Worm (Caenorhabditis elegans): ENCODE data around the gene wrt-2.

wrt-2 gene

ce11 chrX:3087245-3087644 lies 6.9 kb downstream of the wrt-2 start, which contains the start of gene F52E4.5:
F52E4.5 (minus strand) TSS chrX:3087345.
- TF ChIP-seq ztf-23 (GFP tag; IDR thresholded peaks at IDR 0.05) (no peak), flt-1 (GFP tag; IDR thresholded peaks at IDR 0.05) (no peak)

DNA sequence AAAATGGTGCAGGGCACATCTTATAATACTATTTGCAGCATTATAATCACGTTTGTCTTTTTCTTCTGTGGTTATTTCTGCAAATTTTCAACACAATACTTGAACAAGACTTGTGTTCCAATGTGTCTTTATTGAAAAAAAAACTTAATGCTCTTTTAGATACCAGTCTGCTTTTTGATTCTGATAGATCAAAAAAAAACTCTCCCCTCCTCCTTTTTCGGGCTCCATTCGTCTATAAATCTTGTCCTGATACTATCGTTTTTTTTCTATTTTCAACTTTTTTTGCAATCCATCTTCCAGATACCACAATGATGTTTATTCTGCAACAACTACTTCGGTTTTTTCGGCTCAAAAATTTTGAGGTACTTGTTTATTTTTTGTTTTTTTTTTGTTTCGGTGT lies 13.3 kb downstream of the wrt-2 start, which contains the start of gene twk-16:
TSS of gene twk-16 (plus strand) at position 301 of the 400 bp plus-strand sequence.
- no peak for TF ChIP-seq ref-1 (GFP tag; conservative IDR thresholded peaks at IDR 0.05)
- TF ChIP-seq flt-1 (GFP tag; IDR thresholded peaks at IDR 0.05) = no peak
- TF ChIP-seq klf-2 (GFP tag; conservative IDR thresholded peaks at IDR 0.05) = no peak
- no peak for TF ChIP-seq ztf-29 (GFP tag; IDR thresholded peaks at IDR 0.05)
- no peak for TF ChIP-seq T22C8.4 (GFP tag; IDR thresholded peaks at IDR 0.05)
- no peak for TF ChIP-seq med-1 (GFP tag; optimal IDR thresholded peaks at IDR 0.05; ENCODE audit: insufficient read depth)
- TF ChIP-seq ztf-23 (GFP tag; IDR thresholded peaks at IDR 0.05) = no peak
- TF ChIP-seq cog-1 (tag; optimal IDR thresholded peaks at IDR 0.05) = no peak
- TF ChIP-seq tab-1 (GFP tag; IDR thresholded peaks at IDR 0.05) = no peak

ce11 chrX:3070322-3070721 lies 23.8 kb downstream of the wrt-2 start, which contains the start of gene ceh-31:
ceh-31 (minus strand) TSS chrX:3070422.
- TF ChIP-seq flt-1 (GFP tag; IDR thresholded peaks at IDR 0.05) = no peak
- TF ChIP-seq ref-1 (GFP tag; conservative IDR thresholded peaks at IDR 0.05) = no peak
- TF ChIP-seq cog-1 (tag; optimal IDR thresholded peaks at IDR 0.05) = no peak
- TF ChIP-seq klf-2 (GFP tag; conservative IDR thresholded peaks at IDR 0.05) = no peak
- no peak for TF ChIP-seq ztf-23 (GFP tag; IDR thresholded peaks at IDR 0.05)
- no peak for TF ChIP-seq T22C8.4 (GFP tag; IDR thresholded peaks at IDR 0.05)
- no peak for TF ChIP-seq ztf-29 (GFP tag; IDR thresholded peaks at IDR 0.05)
- TF ChIP-seq tab-1 (GFP tag; IDR thresholded peaks at IDR 0.05) = no peak
- TF ChIP-seq med-1 (GFP tag; optimal IDR thresholded peaks at IDR 0.05; ENCODE audit: insufficient read depth) = no peak

DNA sequence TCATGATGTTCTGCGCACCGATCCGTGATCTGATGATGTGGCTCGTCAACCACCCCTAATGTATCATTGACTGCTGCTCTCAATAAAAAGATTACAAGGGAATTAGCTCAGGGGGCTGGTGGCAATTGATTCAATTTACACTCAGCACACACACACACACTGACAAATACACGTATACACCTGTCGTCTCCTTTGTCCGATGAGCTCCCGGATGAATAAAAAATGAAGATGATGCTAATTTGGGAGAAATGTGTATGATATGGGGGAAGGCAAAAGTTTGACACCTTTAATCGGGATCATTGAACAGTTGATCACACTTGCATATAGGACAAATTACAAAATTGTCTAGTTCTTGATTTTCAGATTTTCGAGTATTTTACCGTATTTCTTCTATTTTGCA lies 27.1 kb downstream of the wrt-2 start:
- TF ChIP-seq ref-1 (GFP tag; conservative IDR thresholded peaks at IDR 0.05) (no peak), med-1 (GFP tag; optimal IDR thresholded peaks at IDR 0.05; ENCODE audit: insufficient read depth) (no peak), flt-1 (GFP tag; IDR thresholded peaks at IDR 0.05) (no peak), ztf-23 (GFP tag; IDR thresholded peaks at IDR 0.05) (no peak), tab-1 (GFP tag; IDR thresholded peaks at IDR 0.05) (no peak), T22C8.4 (GFP tag; IDR thresholded peaks at IDR 0.05) (no peak), klf-2 (GFP tag; conservative IDR thresholded peaks at IDR 0.05) (no peak)

- TF ChIP-seq tab-1 (GFP tag; IDR thresholded peaks at IDR 0.05) (no peak), cog-1 (tag; optimal IDR thresholded peaks at IDR 0.05) (no peak), med-1 (GFP tag; optimal IDR thresholded peaks at IDR 0.05; ENCODE audit: insufficient read depth) (no peak), T22C8.4 (GFP tag; IDR thresholded peaks at IDR 0.05) (no peak), ztf-23 (GFP tag; IDR thresholded peaks at IDR 0.05) (no peak), klf-2 (GFP tag; conservative IDR thresholded peaks at IDR 0.05) (no peak), ztf-29 (GFP tag; IDR thresholded peaks at IDR 0.05) (no peak), flt-1 (GFP tag; IDR thresholded peaks at IDR 0.05) (no peak), ref-1 (GFP tag; conservative IDR thresholded peaks at IDR 0.05) (no peak)
Observed at ce11 chrX:3063274-3063673, 30.9 kb downstream of the wrt-2 start, which contains the start of gene ceh-30. ceh-30 (plus strand) TSS chrX:3063574.

DNA sequence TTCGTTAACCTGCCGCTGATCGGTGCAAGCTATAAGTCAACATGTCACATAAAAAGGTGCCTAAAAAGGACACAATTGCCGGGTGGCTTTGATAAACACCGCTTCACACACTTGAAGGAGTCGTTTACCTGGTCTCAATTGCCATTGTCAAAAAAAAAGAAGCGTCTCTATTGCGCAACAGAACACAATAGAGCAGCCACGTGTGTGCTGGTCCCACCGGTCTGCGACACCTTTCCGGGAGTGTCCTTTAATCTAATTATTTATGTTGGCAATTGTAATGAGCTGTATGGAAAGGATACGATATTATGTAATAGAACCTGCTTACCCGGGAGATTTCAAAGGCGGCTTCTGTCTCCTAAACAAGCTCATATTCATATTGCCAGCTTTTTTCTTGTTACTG lies 32.5 kb downstream of the wrt-2 start:
- TF ChIP-seq ref-1 (GFP tag; conservative IDR thresholded peaks at IDR 0.05) (no peak), flt-1 (GFP tag; IDR thresholded peaks at IDR 0.05) (no peak), ztf-29 (GFP tag; IDR thresholded peaks at IDR 0.05) (no peak), ztf-23 (GFP tag; IDR thresholded peaks at IDR 0.05) (no peak), cog-1 (tag; optimal IDR thresholded peaks at IDR 0.05) (no peak), T22C8.4 (GFP tag; IDR thresholded peaks at IDR 0.05) (no peak), med-1 (GFP tag; optimal IDR thresholded peaks at IDR 0.05; ENCODE audit: insufficient read depth) (no peak), klf-2 (GFP tag; conservative IDR thresholded peaks at IDR 0.05) (no peak), tab-1 (GFP tag; IDR thresholded peaks at IDR 0.05) (no peak)

DNA sequence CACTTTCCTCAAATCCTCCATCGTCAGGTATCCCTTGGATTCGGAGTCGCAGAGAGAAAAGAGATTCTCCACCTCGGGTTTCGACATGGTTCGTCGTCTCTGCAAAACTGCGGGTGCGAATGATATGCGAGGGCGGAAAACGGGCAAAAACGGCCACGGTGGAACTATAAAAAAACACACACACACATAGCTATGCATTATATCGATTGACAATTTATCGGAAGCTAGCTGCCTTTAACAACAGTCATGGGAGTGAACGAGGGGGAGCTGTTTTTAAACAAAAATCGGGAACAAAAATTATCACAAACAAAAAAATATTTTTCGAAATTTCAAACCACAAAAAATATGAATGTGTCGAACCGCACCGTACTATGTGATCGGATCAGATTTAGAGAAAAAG lies 34.9 kb downstream of the wrt-2 start, which contains the start of gene rsef-1:
TSS of gene rsef-1 (minus strand) at position 101 of the 400 bp plus-strand sequence.
- no peak for TF ChIP-seq T22C8.4 (GFP tag; IDR thresholded peaks at IDR 0.05)
- no peak for TF ChIP-seq ztf-29 (GFP tag; IDR thresholded peaks at IDR 0.05)
- TF ChIP-seq ztf-23 (GFP tag; IDR thresholded peaks at IDR 0.05) = no peak
- TF ChIP-seq ref-1 (GFP tag; conservative IDR thresholded peaks at IDR 0.05) = no peak
- no peak for TF ChIP-seq flt-1 (GFP tag; IDR thresholded peaks at IDR 0.05)
- no peak for TF ChIP-seq tab-1 (GFP tag; IDR thresholded peaks at IDR 0.05)
- TF ChIP-seq cog-1 (tag; optimal IDR thresholded peaks at IDR 0.05) = no peak
- TF ChIP-seq klf-2 (GFP tag; conservative IDR thresholded peaks at IDR 0.05) = no peak
- TF ChIP-seq med-1 (GFP tag; optimal IDR thresholded peaks at IDR 0.05; ENCODE audit: insufficient read depth) = no peak

DNA sequence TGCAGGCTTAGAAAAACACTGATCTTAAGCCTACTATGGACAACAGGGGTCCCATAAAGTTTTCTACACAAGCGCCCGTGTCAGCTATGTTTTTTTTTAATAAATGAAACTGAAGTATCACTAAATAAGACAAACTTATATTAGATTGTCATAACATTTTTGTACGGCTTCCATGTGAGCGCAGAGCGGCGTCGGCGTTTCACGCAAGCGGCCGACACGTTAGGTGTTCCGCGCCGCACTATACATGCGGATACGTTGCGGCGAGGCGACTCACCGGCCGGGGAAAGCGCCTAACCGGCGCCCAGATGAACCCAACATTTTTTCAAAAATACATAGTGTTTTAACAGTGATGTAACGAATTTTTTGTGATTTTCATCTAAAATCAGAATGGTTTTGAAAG lies 36.5 kb downstream of the wrt-2 start:
- no peak for TF ChIP-seq klf-2 (GFP tag; conservative IDR thresholded peaks at IDR 0.05)
- no peak for TF ChIP-seq tab-1 (GFP tag; IDR thresholded peaks at IDR 0.05)
- no peak for TF ChIP-seq ztf-23 (GFP tag; IDR thresholded peaks at IDR 0.05)
- no peak for TF ChIP-seq med-1 (GFP tag; optimal IDR thresholded peaks at IDR 0.05; ENCODE audit: insufficient read depth)
- no peak for TF ChIP-seq cog-1 (tag; optimal IDR thresholded peaks at IDR 0.05)
- TF ChIP-seq flt-1 (GFP tag; IDR thresholded peaks at IDR 0.05) = no peak
- no peak for TF ChIP-seq T22C8.4 (GFP tag; IDR thresholded peaks at IDR 0.05)
- no peak for TF ChIP-seq ztf-29 (GFP tag; IDR thresholded peaks at IDR 0.05)
- no peak for TF ChIP-seq ref-1 (GFP tag; conservative IDR thresholded peaks at IDR 0.05)

DNA sequence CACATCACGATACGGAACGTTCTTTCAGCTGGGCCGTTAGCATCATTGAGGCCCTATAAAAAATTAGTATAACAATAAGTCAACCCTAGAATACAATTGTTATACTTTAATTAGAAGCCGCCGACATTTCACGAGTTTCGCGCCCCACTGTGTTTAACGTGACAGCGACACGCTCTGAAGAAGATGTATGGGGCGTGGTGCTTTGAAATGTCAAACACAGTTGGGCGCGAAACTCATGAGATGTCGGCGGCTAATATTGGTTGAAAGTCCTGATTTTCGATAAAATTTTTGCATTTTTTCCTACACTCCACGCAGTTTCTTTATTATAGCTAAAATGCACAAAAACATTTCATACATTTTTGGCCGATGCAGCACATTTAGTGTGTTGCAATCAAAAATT lies 38.1 kb downstream of the wrt-2 start:
- no peak for TF ChIP-seq ztf-29 (GFP tag; IDR thresholded peaks at IDR 0.05)
- no peak for TF ChIP-seq med-1 (GFP tag; optimal IDR thresholded peaks at IDR 0.05; ENCODE audit: insufficient read depth)
- no peak for TF ChIP-seq cog-1 (tag; optimal IDR thresholded peaks at IDR 0.05)
- TF ChIP-seq T22C8.4 (GFP tag; IDR thresholded peaks at IDR 0.05) = no peak
- TF ChIP-seq ztf-23 (GFP tag; IDR thresholded peaks at IDR 0.05) = no peak
- no peak for TF ChIP-seq klf-2 (GFP tag; conservative IDR thresholded peaks at IDR 0.05)
- TF ChIP-seq ref-1 (GFP tag; conservative IDR thresholded peaks at IDR 0.05) = no peak
- TF ChIP-seq flt-1 (GFP tag; IDR thresholded peaks at IDR 0.05) = no peak
- TF ChIP-seq tab-1 (GFP tag; IDR thresholded peaks at IDR 0.05) = no peak

DNA sequence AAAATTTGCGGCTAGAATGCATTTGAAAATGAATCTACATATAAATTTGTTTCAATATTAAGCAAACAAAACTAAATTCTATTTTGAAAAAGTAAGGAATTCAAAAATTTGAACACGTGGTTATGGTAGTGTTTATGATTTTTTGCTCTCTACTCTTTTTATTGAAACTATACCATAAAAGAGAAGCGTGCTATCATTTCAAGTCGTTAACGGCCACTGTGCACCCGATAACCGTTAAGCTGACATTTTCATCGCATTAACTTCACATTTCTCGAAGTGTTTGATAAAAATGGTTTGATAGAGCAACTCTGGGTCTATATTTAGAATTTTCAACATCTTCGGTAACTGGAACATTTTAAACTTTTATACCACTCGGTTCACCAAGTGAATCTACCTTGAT lies 39.3 kb downstream of the wrt-2 start, which contains the start of gene twk-26:
TSS of gene twk-26 (minus strand) at position 23 of the 400 bp plus-strand sequence.
- no peak for TF ChIP-seq flt-1 (GFP tag; IDR thresholded peaks at IDR 0.05)
- no peak for TF ChIP-seq med-1 (GFP tag; optimal IDR thresholded peaks at IDR 0.05; ENCODE audit: insufficient read depth)
- no peak for TF ChIP-seq T22C8.4 (GFP tag; IDR thresholded peaks at IDR 0.05)
- no peak for TF ChIP-seq klf-2 (GFP tag; conservative IDR thresholded peaks at IDR 0.05)
- no peak for TF ChIP-seq tab-1 (GFP tag; IDR thresholded peaks at IDR 0.05)
